Fruit fly (Drosophila melanogaster) whole organism, embryonic: ENCODE data around the gene CG31816.

Experiments
- Adf1 ChIP-seq: fragments of 200-800 bp; sonication (Bioruptor generic); IDR thresholded peaks from 2 replicates; pipeline ENCODE4 v1.3.6; 2022; ENCODE audit warnings: missing biosample characterization, missing genetic modification characterization
- Aef1 ChIP-seq: fragments of 200-800 bp; sonication (Bioruptor generic); IDR thresholded peaks from 3 replicates; pipeline ENCODE4 v1.3.6; 2022; ENCODE audit warnings: missing biosample characterization, missing genetic modification characterization
- Bteb2 ChIP-seq: fragments of 200-800 bp; sonication (Bioruptor generic); optimal IDR thresholded peaks from 2 replicates; lab custom pipeline; 2016; ENCODE audit warnings: missing biosample characterization, missing genetic modification characterization
- CG10654 ChIP-seq: fragments of 200-800 bp; sonication (Bioruptor generic); optimal IDR thresholded peaks from 2 replicates; lab custom pipeline; 2016; ENCODE audit warnings: missing biosample characterization, missing genetic modification characterization
- CG11504 ChIP-seq: fragments of 200-800 bp; sonication (Bioruptor generic); optimal IDR thresholded peaks from 3 replicates; lab custom pipeline; 2019; ENCODE audit warnings: missing biosample characterization, mild to moderate bottlenecking, missing genetic modification characterization, moderate library complexity
- CG12769 ChIP-seq: fragments of 200-800 bp; sonication (Bioruptor generic); optimal IDR thresholded peaks from 2 replicates; lab custom pipeline; 2019; ENCODE audit warnings: missing biosample characterization, mild to moderate bottlenecking, missing genetic modification characterization, moderate library complexity
- CG13296 ChIP-seq: fragments of 200-800 bp; sonication (Bioruptor generic); optimal IDR thresholded peaks from 3 replicates; lab custom pipeline; 2018; ENCODE audit warnings: missing biosample characterization, mild to moderate bottlenecking, missing genetic modification characterization
- CG14710 ChIP-seq: fragments of 200-800 bp; sonication (Bioruptor generic); optimal IDR thresholded peaks from 3 replicates; lab custom pipeline; 2019; ENCODE audit warnings: missing biosample characterization, mild to moderate bottlenecking, missing genetic modification characterization, moderate library complexity
- CG17802 ChIP-seq: fragments of 200-800 bp; sonication (Bioruptor generic); optimal IDR thresholded peaks from 2 replicates; lab custom pipeline; 2018; ENCODE audit warnings: missing biosample characterization, mild to moderate bottlenecking, missing genetic modification characterization, moderate library complexity
- CG31365 ChIP-seq: fragments of 200-800 bp; sonication (Bioruptor generic); optimal IDR thresholded peaks from 2 replicates; lab custom pipeline; 2018; ENCODE audit warnings: missing biosample characterization, mild to moderate bottlenecking, missing genetic modification characterization
- CG32532 ChIP-seq: fragments of 200-800 bp; sonication (Bioruptor generic); IDR thresholded peaks from 2 replicates; pipeline ENCODE4 v1.3.6; 2022; ENCODE audit warnings: missing biosample characterization, missing genetic modification characterization
- CG3847 ChIP-seq: fragments of 200-800 bp; sonication (Bioruptor generic); IDR thresholded peaks from 2 replicates; pipeline ENCODE4 v1.3.6; 2022; ENCODE audit warnings: missing biosample characterization, missing genetic modification characterization
- CG4404 ChIP-seq: fragments of 200-800 bp; sonication (Bioruptor generic); IDR thresholded peaks from 2 replicates; pipeline ENCODE4 v1.3.6; 2022; ENCODE audit warnings: missing biosample characterization, missing genetic modification characterization
- CG7556 ChIP-seq: fragments of 200-800 bp; sonication (Bioruptor generic); optimal IDR thresholded peaks from 2 replicates; lab custom pipeline; 2017; ENCODE audit warnings: missing biosample characterization, mild to moderate bottlenecking, missing genetic modification characterization
- CG7963 ChIP-seq: fragments of 200-800 bp; sonication (Bioruptor generic); IDR thresholded peaks from 3 replicates; pipeline ENCODE4 v1.3.6; 2022; ENCODE audit warnings: missing biosample characterization, missing genetic modification characterization; ENCODE audit not compliant: partially characterized antibody
- CG8478 ChIP-seq: fragments of >200 bp; optimal IDR thresholded peaks from 2 replicates; lab custom pipeline; 2018
- Dad ChIP-seq: fragments of 200-800 bp; sonication (Bioruptor generic); optimal IDR thresholded peaks from 3 replicates; lab custom pipeline; 2016; ENCODE audit warnings: missing biosample characterization, missing genetic modification characterization
- Doc3 ChIP-seq: fragments of 200-800 bp; sonication (Bioruptor generic); IDR thresholded peaks from 3 replicates; pipeline ENCODE4 v1.3.6; 2022; ENCODE audit warnings: missing biosample characterization, missing genetic modification characterization; ENCODE audit not compliant: partially characterized antibody
- Fer1 ChIP-seq: fragments of 200-800 bp; sonication (Bioruptor generic); optimal IDR thresholded peaks from 2 replicates; lab custom pipeline; 2017; ENCODE audit warnings: missing biosample characterization, mild to moderate bottlenecking, missing genetic modification characterization
- H2.0 ChIP-seq: fragments of 200-800 bp; sonication (Bioruptor generic); IDR thresholded peaks from 2 replicates; pipeline ENCODE4 v1.3.6; 2022; ENCODE audit warnings: missing biosample characterization, missing genetic modification characterization
- HLH3B ChIP-seq: fragments of 200-800 bp; sonication (Bioruptor generic); IDR thresholded peaks from 2 replicates; pipeline ENCODE4 v1.3.6; 2022; ENCODE audit warnings: missing biosample characterization, missing genetic modification characterization
- HLH4C ChIP-seq: fragments of 200-800 bp; sonication (Bioruptor generic); IDR thresholded peaks from 3 replicates; pipeline ENCODE4 v1.3.6; 2022; ENCODE audit warnings: missing biosample characterization, missing genetic modification characterization; ENCODE audit not compliant: partially characterized antibody
- Hey ChIP-seq: fragments of 200-800 bp; sonication (Bioruptor generic); optimal IDR thresholded peaks from 3 replicates; lab custom pipeline; 2018; ENCODE audit warnings: missing biosample characterization, mild to moderate bottlenecking, missing genetic modification characterization
- Hmr ChIP-seq: fragments of 200-800 bp; sonication (Bioruptor generic); optimal IDR thresholded peaks from 3 replicates; lab custom pipeline; 2017; ENCODE audit warnings: mild to moderate bottlenecking, missing biosample characterization, missing genetic modification reagents, missing genetic modification characterization
- Hsf ChIP-seq: fragments of 200-800 bp; sonication (Bioruptor generic); optimal IDR thresholded peaks from 3 replicates; lab custom pipeline; 2016; ENCODE audit warnings: missing biosample characterization, missing genetic modification characterization
- Myb ChIP-seq: fragments of 200-800 bp; sonication (Bioruptor generic); optimal IDR thresholded peaks from 2 replicates; lab custom pipeline; 2016; ENCODE audit warnings: missing biosample characterization, missing genetic modification characterization
- Rx ChIP-seq: fragments of 200-800 bp; sonication (Bioruptor generic); IDR thresholded peaks from 2 replicates; pipeline ENCODE4 v1.3.6; 2022; ENCODE audit warnings: missing biosample characterization, missing genetic modification characterization
- Sry-δ ChIP-seq: fragments of 200-800 bp; sonication (Bioruptor generic); optimal IDR thresholded peaks from 2 replicates; lab custom pipeline; 2016; ENCODE audit warnings: missing biosample characterization, missing genetic modification characterization
- ato ChIP-seq: fragments of 200-800 bp; sonication (Bioruptor generic); IDR thresholded peaks from 2 replicates; pipeline ENCODE4 v1.3.6; 2022; ENCODE audit warnings: missing biosample characterization, missing genetic modification characterization; ENCODE audit not compliant: partially characterized antibody
- cas ChIP-seq: fragments of 200-800 bp; sonication (Bioruptor generic); IDR thresholded peaks from 2 replicates; pipeline ENCODE4 v1.3.6; 2022; ENCODE audit warnings: missing biosample characterization, missing genetic modification characterization
- cato ChIP-seq: fragments of 200-800 bp; sonication (Bioruptor generic); optimal IDR thresholded peaks from 2 replicates; lab custom pipeline; 2016; ENCODE audit warnings: missing biosample characterization, missing genetic modification characterization, borderline replicate concordance
- caup ChIP-seq: fragments of 200-800 bp; sonication (Bioruptor generic); optimal IDR thresholded peaks from 3 replicates; lab custom pipeline; 2017; ENCODE audit warnings: missing biosample characterization, mild to moderate bottlenecking, missing genetic modification characterization, moderate library complexity; ENCODE audit not compliant: severe bottlenecking
- croc ChIP-seq: fragments of 200-800 bp; sonication (Bioruptor generic); conservative IDR thresholded peaks from 3 replicates; pipeline ENCODE4 v1.3.6; 2022; ENCODE audit warnings: missing biosample characterization, missing genetic modification characterization
- dati ChIP-seq: fragments of 200-800 bp; sonication (Bioruptor generic); IDR thresholded peaks from 2 replicates; pipeline ENCODE4 v1.3.6; 2022; ENCODE audit warnings: missing biosample characterization, missing genetic modification characterization
- disco-r ChIP-seq: fragments of 200-800 bp; sonication (Bioruptor generic); optimal IDR thresholded peaks from 2 replicates; lab custom pipeline; 2016; ENCODE audit warnings: missing biosample characterization, missing genetic modification characterization
- dmrt11E ChIP-seq: fragments of 200-800 bp; sonication (Bioruptor generic); optimal IDR thresholded peaks from 3 replicates; lab custom pipeline; 2018; ENCODE audit warnings: missing biosample characterization, mild to moderate bottlenecking, missing genetic modification characterization, moderate library complexity
- dpn ChIP-seq, 2 experiments: fragments of 200-800 bp; sonication (Bioruptor generic); optimal IDR thresholded peaks; 3 replicates each; lab custom pipeline; 2016; ENCODE audit warnings: missing biosample characterization in 2 of 2, missing genetic modification characterization in 2 of 2
- exex ChIP-seq: fragments of 200-800 bp; sonication (Bioruptor generic); optimal IDR thresholded peaks from 4 replicates; lab custom pipeline; 2018; ENCODE audit warnings: missing biosample characterization, mild to moderate bottlenecking, missing genetic modification characterization, moderate library complexity
- hkb ChIP-seq, 2 experiments: fragments of 200-800 bp in 1 of 2; fragments of >200 bp in 1 of 2; sonication (Bioruptor generic) in 1 of 2; IDR thresholded peaks in 1 of 2; optimal IDR thresholded peaks in 1 of 2; 2 replicates each; pipeline versions ENCODE4 v1.3.6 to Lab custom; 2017 to 2022; ENCODE audit warnings: missing biosample characterization in 1 of 2, missing genetic modification characterization in 1 of 2
- kah ChIP-seq: fragments of 200-800 bp; sonication (Bioruptor generic); optimal IDR thresholded peaks from 2 replicates; lab custom pipeline; 2018; ENCODE audit warnings: missing biosample characterization, mild to moderate bottlenecking, missing genetic modification characterization
- knrl ChIP-seq: fragments of 200-800 bp; sonication (Bioruptor generic); IDR thresholded peaks from 3 replicates; pipeline ENCODE4 v1.3.6; 2022; ENCODE audit warnings: missing biosample characterization, missing genetic modification characterization; ENCODE audit not compliant: partially characterized antibody
- lola ChIP-seq, 3 experiments: fragments of >200 bp in 2 of 3; fragments of 200-800 bp in 1 of 3; sonication (Bioruptor generic) in 1 of 3; optimal IDR thresholded peaks; 2 replicates each; lab custom pipeline; 2017 to 2019; ENCODE audit warnings: missing biosample characterization in 3 of 3, missing genetic modification characterization in 3 of 3, mild to moderate bottlenecking in 1 of 3, moderate library complexity in 1 of 3
- peb ChIP-seq: fragments of 200-800 bp; sonication (Bioruptor generic); IDR thresholded peaks from 2 replicates; pipeline ENCODE4 v1.3.6; 2022; ENCODE audit warnings: missing biosample characterization, missing genetic modification characterization
- psq ChIP-seq: fragments of 200-800 bp; sonication (Bioruptor generic); optimal IDR thresholded peaks from 2 replicates; lab custom pipeline; 2017; ENCODE audit warnings: missing biosample characterization, missing genetic modification characterization
- slou ChIP-seq: fragments of 200-800 bp; sonication (Bioruptor generic); optimal IDR thresholded peaks from 3 replicates; lab custom pipeline; 2016; ENCODE audit warnings: missing biosample characterization, missing genetic modification characterization
- stc ChIP-seq: fragments of 200-800 bp; sonication (Bioruptor generic); IDR thresholded peaks from 2 replicates; pipeline ENCODE4 v1.3.6; 2022; ENCODE audit warnings: missing biosample characterization, missing genetic modification characterization
- usp ChIP-seq: fragments of >200 bp; optimal IDR thresholded peaks from 2 replicates; lab custom pipeline; 2017; ENCODE audit warnings: missing biosample characterization, missing genetic modification characterization
- vfl ChIP-seq: fragments of 200-800 bp; sonication (Bioruptor generic); optimal IDR thresholded peaks from 2 replicates; lab custom pipeline; 2016; ENCODE audit warnings: missing biosample characterization, missing genetic modification characterization
- vnd ChIP-seq: fragments of 200-800 bp; sonication (Bioruptor generic); IDR thresholded peaks from 3 replicates; pipeline ENCODE4 v1.3.6; 2022; ENCODE audit warnings: missing biosample characterization, missing genetic modification characterization; ENCODE audit not compliant: partially characterized antibody

CG31816 gene

DNA sequence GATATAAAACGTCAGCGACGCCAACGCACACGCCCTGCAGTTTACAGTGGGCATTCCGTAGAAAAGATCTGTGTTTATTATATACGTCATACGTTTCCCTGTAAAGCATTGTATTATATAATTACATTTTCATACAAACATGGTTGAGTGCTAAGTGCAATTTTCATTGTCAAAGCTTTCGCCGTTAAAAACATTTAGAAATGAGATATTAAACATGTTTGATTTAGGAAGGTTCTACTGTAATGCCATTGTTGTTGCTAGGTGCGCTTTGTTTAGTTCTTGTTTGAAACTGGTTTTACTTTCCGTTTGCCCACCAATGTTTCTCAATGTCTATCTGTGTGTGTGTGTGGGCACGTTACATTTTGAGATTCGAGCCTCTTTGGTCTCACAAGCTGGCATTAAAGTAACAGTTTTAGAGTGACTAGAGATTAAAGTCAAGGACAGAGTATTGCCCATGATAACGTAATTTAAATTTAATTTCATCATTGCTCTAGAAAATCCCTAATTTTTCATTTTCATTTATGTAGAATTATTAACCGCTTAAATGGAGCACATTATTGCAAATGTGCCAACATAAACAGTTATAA lies 49.6 kb upstream of the CG31816 start (continued):
- TF ChIP-seq Hey (tag; lab: Kevin White, UChicago), result peak; percentile 11
- no peak for TF ChIP-seq ato
- TF ChIP-seq stc (GFP tag; lab: Robert Waterston, UW), result peak; percentile 58
- TF ChIP-seq caup (GFP tag; lab: Kevin White, UChicago), result peak; percentile 75
- peak; percentile 78 for TF ChIP-seq Fer1 (GFP tag; lab: Kevin White, UChicago)
- peak; percentile 39 for TF ChIP-seq CG17802
- peak; percentile 70 for TF ChIP-seq CG4404 (GFP tag; lab: Robert Waterston, UW)
- peak; percentile 53; the same call in 1 of the 2 replicates for TF ChIP-seq H2.0 (GFP tag; lab: Robert Waterston, UW)
- peak; percentile 75 for TF ChIP-seq CG13296
- TF ChIP-seq croc (GFP tag; lab: Robert Waterston, UW), result peak; percentile 51; the same call in 2 of the 3 replicates
- TF ChIP-seq Rx (GFP tag; lab: Robert Waterston, UW), result no peak
- no peak for TF ChIP-seq CG7963 (GFP tag; lab: Robert Waterston, UW)
- peak; percentile 79 for TF ChIP-seq CG7556 (GFP tag; lab: Kevin White, UChicago)
- TF ChIP-seq lola (GFP tag; optimal IDR thresholded peaks at IDR 0.05; lab: Kevin White, UChicago), result peak in 1 of 3 experiments; percentile 81
- no peak for TF ChIP-seq exex
- TF ChIP-seq slou (GFP tag; lab: Kevin White, UChicago), result peak; percentile 23
- TF ChIP-seq dpn (GFP tag; optimal IDR thresholded peaks at IDR 0.05; lab: Kevin White, UChicago), result peak; percentile 44 to 79
- TF ChIP-seq vnd (GFP tag; lab: Robert Waterston, UW), result no peak
- TF ChIP-seq cato, result peak; percentile 11
- TF ChIP-seq CG14710 (tag; lab: Kevin White, UChicago), result peak; percentile 73
- TF ChIP-seq CG32532 (GFP tag; lab: Robert Waterston, UW), result peak; percentile 76
- peak; percentile 83 for TF ChIP-seq CG11504
- TF ChIP-seq Dad (GFP tag; lab: Kevin White, UChicago), result peak; percentile 58
- no peak for TF ChIP-seq Doc3
- TF ChIP-seq knrl (GFP tag; lab: Robert Waterston, UW), result no peak
- TF ChIP-seq CG10654 (GFP tag; lab: Kevin White, UChicago), result peak; percentile 28
- no peak for TF ChIP-seq Sry-δ (GFP tag; lab: Kevin White, UChicago)
- TF ChIP-seq peb, result peak; percentile 65
- no peak for TF ChIP-seq hkb (optimal IDR thresholded peaks at IDR 0.05; lab: Kevin White, UChicago)
- TF ChIP-seq hkb (GFP tag; IDR thresholded peaks at IDR 0.05; lab: Robert Waterston, UW), result peak; percentile 85
- peak; percentile 79 for TF ChIP-seq CG12769 (tag; lab: Kevin White, UChicago)
- 0 out of 2 replicates have a peak, but pooled peaks have one; percentile 12 for TF ChIP-seq Adf1 (GFP tag; lab: Robert Waterston, UW)
- peak; percentile 48 for TF ChIP-seq Myb (GFP tag; lab: Kevin White, UChicago)
- TF ChIP-seq CG8478 (lab: Kevin White, UChicago), result no peak
- TF ChIP-seq disco-r (GFP tag; lab: Kevin White, UChicago), result no peak
- TF ChIP-seq HLH4C (GFP tag; lab: Robert Waterston, UW), result no peak
- peak; percentile 77 for TF ChIP-seq Hmr (GFP tag; lab: Kevin White, UChicago)
- TF ChIP-seq dati (GFP tag; lab: Robert Waterston, UW), result no peak
- peak; percentile 51 for TF ChIP-seq Bteb2
- no peak for TF ChIP-seq cas
- no peak for TF ChIP-seq usp (GFP tag; lab: Kevin White, UChicago)
- no peak for TF ChIP-seq vfl (GFP tag; lab: Kevin White, UChicago)
- peak; percentile 82 for TF ChIP-seq dmrt11E (tag; lab: Kevin White, UChicago)
- peak; percentile 66 for TF ChIP-seq Aef1 (GFP tag; lab: Robert Waterston, UW)
- no peak for TF ChIP-seq psq (GFP tag; lab: Kevin White, UChicago)
- TF ChIP-seq HLH3B, result peak; percentile 74; the same call in 1 of the 2 replicates
- TF ChIP-seq Hsf, result peak; percentile 76
- TF ChIP-seq CG3847 (GFP tag; lab: Robert Waterston, UW), result peak; percentile 68
- TF ChIP-seq kah, result peak; percentile 44
- peak; percentile 26 for TF ChIP-seq CG31365 (tag; lab: Kevin White, UChicago)
